Worm (Caenorhabditis elegans): ENCODE measurements around the gene clh-3.

- TF ChIP-seq ceh-100 (GFP tag; IDR thresholded peaks at IDR 0.05): no peak
- TF ChIP-seq ceh-40 (GFP tag; IDR thresholded peaks at IDR 0.05): no peak
- no peak for TF ChIP-seq ekl-4 (GFP tag; IDR thresholded peaks at IDR 0.05)
- no peak for TF ChIP-seq Y79H2A.3 (GFP tag; conservative IDR thresholded peaks at IDR 0.05)
- TF ChIP-seq snpc-4 (GFP tag; optimal IDR thresholded peaks at IDR 0.05): no peak
- no peak for TF ChIP-seq snpc-4 (tag; optimal IDR thresholded peaks at IDR 0.05)
- TF ChIP-seq zfh-2 (GFP tag; conservative IDR thresholded peaks at IDR 0.05): no peak
- TF ChIP-seq nfya-1 (tag; optimal IDR thresholded peaks at IDR 0.05; ENCODE audit: borderline replicate concordance, insufficient read depth): no peak
- no peak for TF ChIP-seq ztf-28 (GFP tag; IDR thresholded peaks at IDR 0.05)
- TF ChIP-seq pha-4 (tag; optimal IDR thresholded peaks at IDR 0.05): no peak
- no peak for TF ChIP-seq rpc-1 (optimal IDR thresholded peaks at IDR 0.05)
- no peak for TF ChIP-seq rpc-1 (tag; optimal IDR thresholded peaks at IDR 0.05)
- TF ChIP-seq unc-62 (GFP tag; optimal IDR thresholded peaks at IDR 0.05): no peak
- TF ChIP-seq sea-2 (GFP tag; IDR thresholded peaks at IDR 0.05): no peak
- no peak for TF ChIP-seq nhr-90 (tag; optimal IDR thresholded peaks at IDR 0.05)
- TF ChIP-seq egl-18 (GFP tag; IDR thresholded peaks at IDR 0.05): no peak
Measured at ce11 chrII:7187110-7187509, 38.6 kb downstream of the clh-3 start, which contains the start of gene C27H5.6.
